Worm (Caenorhabditis elegans) whole organism, L1 larva: Measurements from ENCODE around the gene F01F1.3.

ENCODE experiments used
- C34B4.2 ChIP-seq: sonication (generic microtip); optimal IDR thresholded peaks from 2 replicates; lab custom pipeline; 2017; ENCODE audit warnings: mild to moderate bottlenecking, missing genetic modification characterization, missing compliant biosample characterization
- F16B12.6 ChIP-seq: fragments of 150-350 bp; optimal IDR thresholded peaks from 2 replicates; lab custom pipeline; 2014; ENCODE audit warnings: missing biosample characterization, missing genetic modification characterization
- ama-1 ChIP-seq: fragments of 150-350 bp; optimal IDR thresholded peaks from 2 replicates; lab custom pipeline; 2014
- blmp-1 ChIP-seq: fragments of 150-350 bp; optimal IDR thresholded peaks from 2 replicates; lab custom pipeline; 2014; ENCODE audit warnings: missing biosample characterization, missing genetic modification characterization
- ceh-82 ChIP-seq, 3 experiments: fragments of 150-350 bp in 1 of 3; sonication (generic microtip) in 2 of 3; optimal IDR thresholded peaks; 2 replicates each; lab custom pipeline; 2014 to 2017; ENCODE audit warnings: missing biosample characterization in 3 of 3, missing genetic modification characterization in 3 of 3
- ceh-88 ChIP-seq: fragments of 200-800 bp; sonication (Bioruptor generic); IDR thresholded peaks from 2 replicates; pipeline ENCODE4 v1.3.6; 2022; ENCODE audit warnings: missing genetic modification characterization, missing compliant biosample characterization
- ceh-90 ChIP-seq: sonication (generic microtip); optimal IDR thresholded peaks from 2 replicates; lab custom pipeline; 2016; ENCODE audit warnings: missing genetic modification characterization, missing compliant biosample characterization
- ces-1 ChIP-seq: fragments of 150-350 bp; optimal IDR thresholded peaks from 2 replicates; lab custom pipeline; 2014; ENCODE audit warnings: missing biosample characterization, missing genetic modification reagents, missing genetic modification characterization
- dpl-1 ChIP-seq, 3 experiments: fragments of 150-350 bp in 2 of 3; sonication (generic microtip) in 1 of 3; optimal IDR thresholded peaks; 2 replicates each; lab custom pipeline; 2014 to 2017; ENCODE audit warnings: missing biosample characterization in 3 of 3, missing genetic modification characterization in 3 of 3, missing genetic modification reagents in 3 of 3
- dsc-1 ChIP-seq: sonication (generic microtip); optimal IDR thresholded peaks from 2 replicates; lab custom pipeline; 2016; ENCODE audit warnings: mild to moderate bottlenecking, missing genetic modification characterization, missing compliant biosample characterization
- efl-1 ChIP-seq, 4 experiments: fragments of 150-350 bp; optimal IDR thresholded peaks in 3 of 4; peaks in 1 of 4; 1 replicate in 1 of 4; 2 replicates in 3 of 4; lab custom pipeline; 2014; ENCODE audit warnings: missing biosample characterization in 2 of 4, missing genetic modification characterization in 2 of 4, missing genetic modification reagents in 2 of 4
- egl-13 ChIP-seq: sonication (generic microtip); optimal IDR thresholded peaks from 2 replicates; lab custom pipeline; 2016; ENCODE audit warnings: missing genotype, missing genetic modification reagents, missing genetic modification characterization, missing compliant biosample characterization
- elt-3 ChIP-seq, 6 experiments: fragments of 150-350 bp in 1 of 6; sonication (generic microtip); optimal IDR thresholded peaks; 2 replicates each; lab custom pipeline; 2017 to 2018; ENCODE audit warnings: missing biosample characterization in 6 of 6, missing genetic modification characterization in 6 of 6, inconsistent platforms in 1 of 6
- fkh-4 ChIP-seq: sonication (generic microtip); optimal IDR thresholded peaks from 2 replicates; lab custom pipeline; 2016; ENCODE audit warnings: missing compliant biosample characterization, missing genetic modification characterization, borderline replicate concordance
- grh-1 ChIP-seq: fragments of 200-800 bp; sonication (Bioruptor generic); IDR thresholded peaks from 2 replicates; pipeline ENCODE4 v1.3.6; 2022; ENCODE audit warnings: missing genetic modification reagents, missing genetic modification characterization, missing compliant biosample characterization
- hlh-17 ChIP-seq: fragments of 200-800 bp; sonication (Bioruptor generic); optimal IDR thresholded peaks from 2 replicates; lab custom pipeline; 2018; ENCODE audit warnings: missing genetic modification characterization, mild to moderate bottlenecking, missing compliant biosample characterization, moderate library complexity, borderline replicate concordance
- hlh-4 ChIP-seq: sonication (generic microtip); optimal IDR thresholded peaks from 2 replicates; lab custom pipeline; 2016; ENCODE audit warnings: mild to moderate bottlenecking, missing genetic modification characterization, missing compliant biosample characterization
- hpl-2 ChIP-seq: fragments of 150-350 bp; optimal IDR thresholded peaks from 2 replicates; lab custom pipeline; 2014; ENCODE audit warnings: missing biosample characterization, missing genetic modification reagents, missing genetic modification characterization
- isw-1 ChIP-seq: fragments of 200-800 bp; sonication (Bioruptor generic); IDR thresholded peaks from 2 replicates; pipeline ENCODE4 v1.3.6; 2022; ENCODE audit warnings: missing genetic modification characterization, missing compliant biosample characterization
- jun-1 ChIP-seq: fragments of 150-350 bp; optimal IDR thresholded peaks from 2 replicates; lab custom pipeline; 2014; ENCODE audit warnings: missing biosample characterization, missing genetic modification reagents, missing genetic modification characterization
- lin-14 ChIP-seq: fragments of 200-800 bp; sonication (Bioruptor generic); optimal IDR thresholded peaks from 2 replicates; lab custom pipeline; 2018; ENCODE audit warnings: mild to moderate bottlenecking, missing genetic modification characterization, moderate library complexity, missing compliant biosample characterization
- lin-35 ChIP-seq, 2 experiments: fragments of 150-350 bp; optimal IDR thresholded peaks; 2 replicates each; lab custom pipeline; 2014; ENCODE audit warnings: missing biosample characterization in 2 of 2, missing genetic modification characterization in 2 of 2, missing genetic modification reagents in 2 of 2
- lin-39 ChIP-seq: fragments of 150-350 bp; optimal IDR thresholded peaks from 2 replicates; lab custom pipeline; 2014; ENCODE audit warnings: missing biosample characterization, missing genetic modification reagents, missing genetic modification characterization
- lir-3 ChIP-seq: sonication (generic microtip); optimal IDR thresholded peaks from 2 replicates; lab custom pipeline; 2016; ENCODE audit warnings: mild to moderate bottlenecking, missing genetic modification characterization, moderate library complexity, missing compliant biosample characterization; ENCODE audit not compliant: poor library complexity
- mdl-1 ChIP-seq, 2 experiments: fragments of 150-350 bp; optimal IDR thresholded peaks; 2 replicates each; lab custom pipeline; 2014 to 2017; ENCODE audit warnings: missing biosample characterization in 2 of 2, missing genetic modification characterization in 2 of 2, inconsistent platforms in 1 of 2
- mef-2 ChIP-seq: fragments of 150-350 bp; optimal IDR thresholded peaks from 2 replicates; lab custom pipeline; 2014; ENCODE audit warnings: missing biosample characterization, missing genetic modification characterization
- nhr-19 ChIP-seq: fragments of 200-800 bp; sonication (Bioruptor generic); conservative IDR thresholded peaks from 2 replicates; pipeline ENCODE4 v1.3.6; 2022; ENCODE audit warnings: missing genetic modification characterization, missing compliant biosample characterization
- nhr-20 ChIP-seq: sonication (generic microtip); optimal IDR thresholded peaks from 2 replicates; lab custom pipeline; 2016; ENCODE audit warnings: mild to moderate bottlenecking, missing genetic modification characterization, missing compliant biosample characterization
- nhr-237 ChIP-seq: fragments of 150-350 bp; optimal IDR thresholded peaks from 2 replicates; lab custom pipeline; 2014; ENCODE audit warnings: missing biosample characterization, missing genetic modification characterization
- nhr-28 ChIP-seq: fragments of 150-350 bp; optimal IDR thresholded peaks from 2 replicates; lab custom pipeline; 2014; ENCODE audit warnings: missing biosample characterization, missing genetic modification characterization
- nhr-47 ChIP-seq: sonication (generic microtip); optimal IDR thresholded peaks from 2 replicates; lab custom pipeline; 2016; ENCODE audit warnings: mild to moderate bottlenecking, missing genetic modification characterization, moderate library complexity, missing compliant biosample characterization
- nhr-71 ChIP-seq: sonication (generic microtip); optimal IDR thresholded peaks from 2 replicates; lab custom pipeline; 2016; ENCODE audit warnings: mild to moderate bottlenecking, missing genetic modification characterization, moderate library complexity, missing compliant biosample characterization
- nhr-76 ChIP-seq: sonication (generic microtip); optimal IDR thresholded peaks from 2 replicates; lab custom pipeline; 2017; ENCODE audit warnings: missing biosample characterization, missing genetic modification characterization
- nhr-77 ChIP-seq: fragments of 150-350 bp; optimal IDR thresholded peaks from 2 replicates; lab custom pipeline; 2014; ENCODE audit warnings: missing biosample characterization, missing genetic modification characterization
- nhr-85 ChIP-seq: sonication (generic microtip); peaks from one replicate; lab custom pipeline; 2016; ENCODE audit warnings: missing genetic modification characterization, inconsistent platforms, missing compliant biosample characterization
- nhr-90 ChIP-seq: sonication (generic microtip); optimal IDR thresholded peaks from 2 replicates; lab custom pipeline; 2016; ENCODE audit warnings: mild to moderate bottlenecking, missing genetic modification characterization, missing compliant biosample characterization; ENCODE audit not compliant: poor library complexity
- pag-3 ChIP-seq: sonication (generic microtip); optimal IDR thresholded peaks from 2 replicates; lab custom pipeline; 2017; ENCODE audit warnings: missing genetic modification characterization, mild to moderate bottlenecking, missing compliant biosample characterization, antibody characterized with exemption, borderline replicate concordance; ENCODE audit not compliant: insufficient read depth
- pqm-1 ChIP-seq: sonication (generic microtip); optimal IDR thresholded peaks from 3 replicates; lab custom pipeline; 2017; ENCODE audit warnings: missing biosample characterization, missing genetic modification characterization
- rnt-1 ChIP-seq: sonication (generic microtip); optimal IDR thresholded peaks from 2 replicates; lab custom pipeline; 2016; ENCODE audit warnings: mild to moderate bottlenecking, missing genetic modification characterization, moderate library complexity, missing compliant biosample characterization
- skn-1 ChIP-seq: fragments of 150-350 bp; optimal IDR thresholded peaks from 2 replicates; lab custom pipeline; 2014; ENCODE audit warnings: missing biosample characterization, missing genetic modification characterization
- snu-23 ChIP-seq: sonication (generic microtip); optimal IDR thresholded peaks from 2 replicates; lab custom pipeline; 2016; ENCODE audit warnings: missing genetic modification characterization, missing compliant biosample characterization
- sptf-1 ChIP-seq: fragments of 150-350 bp; optimal IDR thresholded peaks from 2 replicates; lab custom pipeline; 2014; ENCODE audit warnings: missing biosample characterization, missing genetic modification characterization
- swsn-7 ChIP-seq: sonication (generic microtip); optimal IDR thresholded peaks from 2 replicates; lab custom pipeline; 2016; ENCODE audit warnings: missing genetic modification characterization, missing compliant biosample characterization
- tbx-2 ChIP-seq: sonication (generic microtip); optimal IDR thresholded peaks from 2 replicates; lab custom pipeline; 2016; ENCODE audit warnings: missing genetic modification characterization, missing compliant biosample characterization
- tlp-1 ChIP-seq: fragments of 150-350 bp; optimal IDR thresholded peaks from 2 replicates; lab custom pipeline; 2014; ENCODE audit warnings: missing biosample characterization, missing genetic modification characterization
- unc-30 ChIP-seq: sonication (generic microtip); optimal IDR thresholded peaks from 2 replicates; lab custom pipeline; 2017; ENCODE audit warnings: missing biosample characterization, missing genetic modification characterization
- unc-62 ChIP-seq: fragments of 150-350 bp; optimal IDR thresholded peaks from 2 replicates; lab custom pipeline; 2014; ENCODE audit warnings: missing biosample characterization, missing genetic modification reagents, missing genetic modification characterization
- unc-98 ChIP-seq: fragments of 200-800 bp; sonication (Bioruptor generic); IDR thresholded peaks from 2 replicates; pipeline ENCODE4 v1.3.6; 2022; ENCODE audit warnings: missing genetic modification characterization, missing compliant biosample characterization
- ztf-4 ChIP-seq: fragments of 150-350 bp; optimal IDR thresholded peaks from 2 replicates; lab custom pipeline; 2014; ENCODE audit warnings: missing biosample characterization, missing genetic modification characterization

F01F1.3 gene

ce11 chrIII:5921067-5921678, 49.4 kb downstream of the F01F1.3 start:
- TF ChIP-seq tbx-2 (tag; lab: Kevin White, UChicago), result peak; percentile 30
- peak; percentile 59 for TF ChIP-seq blmp-1
- no peak for TF ChIP-seq efl-1 (optimal IDR thresholded peaks at IDR 0.05; lab: Kevin White, UChicago)
- peak in 1 of 2 experiments; percentile 92 for TF ChIP-seq efl-1 (GFP tag; optimal IDR thresholded peaks at IDR 0.05 in 1 of 2; lab: Kevin White, UChicago)
- TF ChIP-seq pag-3, result no peak
- peak in 1 of 3 experiments; percentile 0 for TF ChIP-seq dpl-1 (GFP tag; optimal IDR thresholded peaks at IDR 0.05; lab: Kevin White, UChicago)
- TF ChIP-seq nhr-28, result no peak
- TF ChIP-seq nhr-47 (tag; lab: Kevin White, UChicago), result peak; percentile 44
- TF ChIP-seq nhr-20 (tag; lab: Kevin White, UChicago), result peak; percentile 69
- TF ChIP-seq lin-35 (GFP tag; optimal IDR thresholded peaks at IDR 0.05; lab: Kevin White, UChicago), result peak in 1 of 2 experiments; percentile 48
- TF ChIP-seq egl-13, result no peak
- TF ChIP-seq ztf-4 (tag; lab: Kevin White, UChicago), result peak; percentile 7
- peak; percentile 81 for TF ChIP-seq grh-1
- peak; percentile 76 for TF ChIP-seq nhr-71
- TF ChIP-seq lin-14, result peak; percentile 66
- TF ChIP-seq nhr-85 (tag; lab: Kevin White, UChicago), result peak; percentile 92
- TF ChIP-seq nhr-90 (tag; lab: Kevin White, UChicago), result peak; percentile 63
- no peak for TF ChIP-seq hlh-4
- peak; percentile 65 for TF ChIP-seq snu-23 (GFP tag; lab: Kevin White, UChicago)
- TF ChIP-seq mdl-1 (tag; optimal IDR thresholded peaks at IDR 0.05; lab: Kevin White, UChicago), result peak in 1 of 2 experiments; percentile 67
- TF ChIP-seq elt-3 (tag; optimal IDR thresholded peaks at IDR 0.05; lab: Kevin White, UChicago), result peak; percentile 42 to 96 (median 93)
- no peak for TF ChIP-seq jun-1
- TF ChIP-seq nhr-19 (GFP tag; lab: Robert Waterston, UW), result peak; percentile 54
- TF ChIP-seq, all 84 proteins: peak for 17

ce11 chrIII:5922236-5922635, 50.5 kb downstream of the F01F1.3 start:
- no peak for TF ChIP-seq F16B12.6
- TF ChIP-seq pqm-1 (tag; lab: Kevin White, UChicago), result no peak
- peak; percentile 65 for TF ChIP-seq nhr-90 (tag; lab: Kevin White, UChicago)
- TF ChIP-seq blmp-1, result peak; percentile 71
- TF ChIP-seq unc-98 (GFP tag; lab: Robert Waterston, UW), result no peak
- TF ChIP-seq ceh-82 (tag; optimal IDR thresholded peaks at IDR 0.05; lab: Kevin White, UChicago), result no peak
- TF ChIP-seq elt-3 (tag; optimal IDR thresholded peaks at IDR 0.05; lab: Kevin White, UChicago), result peak in 2 of 6 experiments; percentile 45 to 73
- no peak for TF ChIP-seq mef-2 (tag; lab: Kevin White, UChicago)
- TF ChIP-seq nhr-77 (tag; lab: Kevin White, UChicago), result no peak
- TF ChIP-seq ces-1 (GFP tag; lab: Kevin White, UChicago), result no peak
- no peak for TF ChIP-seq sptf-1 (tag; lab: Kevin White, UChicago)
- TF ChIP-seq ceh-88 (GFP tag; lab: Robert Waterston, UW), result no peak
- TF ChIP-seq unc-62 (GFP tag; lab: Kevin White, UChicago), result no peak
- TF ChIP-seq rnt-1 (tag; lab: Kevin White, UChicago), result no peak
- TF ChIP-seq nhr-76 (tag; lab: Kevin White, UChicago), result no peak
- no peak for TF ChIP-seq hlh-17
- no peak for TF ChIP-seq fkh-4 (tag; lab: Kevin White, UChicago)
- TF ChIP-seq nhr-237 (tag; lab: Kevin White, UChicago), result no peak
- TF ChIP-seq C34B4.2, result no peak
- TF ChIP-seq unc-30, result no peak
- peak; percentile 89 for TF ChIP-seq nhr-85 (tag; lab: Kevin White, UChicago)
- no peak for TF ChIP-seq ztf-4 (tag; lab: Kevin White, UChicago)
- no peak for TF ChIP-seq isw-1 (GFP tag; lab: Robert Waterston, UW)
- TF ChIP-seq dpl-1 (GFP tag; optimal IDR thresholded peaks at IDR 0.05; lab: Kevin White, UChicago), result no peak
- TF ChIP-seq swsn-7 (tag; lab: Kevin White, UChicago), result no peak
- TF ChIP-seq nhr-19 (GFP tag; lab: Robert Waterston, UW), result peak; percentile 76
- peak; percentile 78 for TF ChIP-seq nhr-20 (tag; lab: Kevin White, UChicago)
- no peak for TF ChIP-seq dsc-1 (tag; lab: Kevin White, UChicago)
- no peak for TF ChIP-seq ama-1 (lab: Kevin White, UChicago)
- TF ChIP-seq hpl-2, result no peak
- no peak for TF ChIP-seq ceh-90
- no peak for TF ChIP-seq pag-3
- TF ChIP-seq skn-1 (tag; lab: Kevin White, UChicago), result no peak
- TF ChIP-seq lin-39 (tag; lab: Kevin White, UChicago), result no peak
- TF ChIP-seq egl-13, result no peak
- peak; percentile 5 for TF ChIP-seq lir-3 (tag; lab: Kevin White, UChicago)
- no peak for TF ChIP-seq tlp-1 (tag; lab: Kevin White, UChicago)
